Fruit fly (Drosophila melanogaster) whole organism, embryonic: ENCODE results near the gene CG6216.

Experiments
- Asciz ChIP-seq: fragments of 200-800 bp; sonication (Bioruptor generic); optimal IDR thresholded peaks from 2 replicates; lab custom pipeline; 2017; ENCODE audit warnings: missing biosample characterization, mild to moderate bottlenecking, missing genetic modification characterization, missing genetic modification reagents
- Blimp-1 ChIP-seq: fragments of 200-800 bp; sonication (Bioruptor generic); optimal IDR thresholded peaks from 3 replicates; lab custom pipeline; 2018; ENCODE audit warnings: missing biosample characterization, missing genetic modification characterization, mild to moderate bottlenecking, moderate library complexity, missing genetic modification reagents
- CG10366 ChIP-seq: fragments of 200-800 bp; sonication (Bioruptor generic); IDR thresholded peaks from 2 replicates; pipeline ENCODE4 v1.3.6; 2022; ENCODE audit warnings: missing biosample characterization, missing genetic modification characterization
- CG10462 ChIP-seq: fragments of 200-800 bp; sonication (Bioruptor generic); optimal IDR thresholded peaks from 2 replicates; lab custom pipeline; 2016; ENCODE audit warnings: missing biosample characterization, missing genetic modification characterization
- CG10565 ChIP-seq: fragments of 200-800 bp; sonication (Bioruptor generic); optimal IDR thresholded peaks from 3 replicates; lab custom pipeline; 2016; ENCODE audit warnings: missing biosample characterization, mild to moderate bottlenecking, missing genetic modification characterization
- CG11085 ChIP-seq: fragments of 200-800 bp; sonication (Bioruptor generic); IDR thresholded peaks from 2 replicates; pipeline ENCODE4 v1.3.6; 2022; ENCODE audit warnings: missing biosample characterization, missing genetic modification characterization
- CG12659 ChIP-seq: fragments of 200-800 bp; sonication (Bioruptor generic); optimal IDR thresholded peaks from 3 replicates; lab custom pipeline; 2017; ENCODE audit warnings: mild to moderate bottlenecking, missing biosample characterization, missing genetic modification reagents, missing genetic modification characterization
- CG14441 ChIP-seq: fragments of 200-800 bp; sonication (Bioruptor generic); IDR thresholded peaks from 2 replicates; pipeline ENCODE4 v1.3.6; 2022; ENCODE audit warnings: missing biosample characterization, missing genetic modification characterization
- CG1647 ChIP-seq: fragments of 200-800 bp; sonication (Bioruptor generic); optimal IDR thresholded peaks from 3 replicates; lab custom pipeline; 2016; ENCODE audit warnings: missing biosample characterization, missing genetic modification characterization
- CG17328 ChIP-seq: fragments of 200-800 bp; sonication (Bioruptor generic); IDR thresholded peaks from 2 replicates; pipeline ENCODE4 v1.3.6; 2022; ENCODE audit warnings: missing biosample characterization, missing genetic modification characterization
- CG18619 ChIP-seq: fragments of 200-800 bp; sonication (Bioruptor generic); optimal IDR thresholded peaks from 3 replicates; lab custom pipeline; 2017; ENCODE audit warnings: missing biosample characterization, mild to moderate bottlenecking, missing genetic modification characterization
- CG3407 ChIP-seq: fragments of 200-800 bp; sonication (Bioruptor generic); optimal IDR thresholded peaks from 2 replicates; lab custom pipeline; 2018; ENCODE audit warnings: missing biosample characterization, mild to moderate bottlenecking, missing genetic modification characterization
- CG5245 ChIP-seq: fragments of 200-800 bp; sonication (Bioruptor generic); optimal IDR thresholded peaks from 3 replicates; lab custom pipeline; 2016; ENCODE audit warnings: missing biosample characterization, missing genetic modification characterization
- CG5953 ChIP-seq: fragments of 200-800 bp; sonication (Bioruptor generic); IDR thresholded peaks from 2 replicates; pipeline ENCODE4 v1.3.6; 2022; ENCODE audit warnings: missing biosample characterization, missing genetic modification characterization
- CG6175 ChIP-seq: fragments of 200-800 bp; sonication (Bioruptor generic); IDR thresholded peaks from 3 replicates; pipeline ENCODE4 v1.3.6; 2022; ENCODE audit warnings: missing biosample characterization, missing genetic modification characterization
- CG6254 ChIP-seq: fragments of 200-800 bp; sonication (Bioruptor generic); optimal IDR thresholded peaks from 3 replicates; lab custom pipeline; 2017; ENCODE audit warnings: mild to moderate bottlenecking, missing biosample characterization, missing genetic modification reagents, missing genetic modification characterization
- CG6791 ChIP-seq: fragments of 200-800 bp; sonication (Bioruptor generic); IDR thresholded peaks from 3 replicates; pipeline ENCODE4 v1.3.6; 2022; ENCODE audit warnings: missing biosample characterization, missing genetic modification characterization; ENCODE audit not compliant: partially characterized antibody
- CG6854 ChIP-seq: fragments of 200-800 bp; sonication (Bioruptor generic); optimal IDR thresholded peaks from 3 replicates; lab custom pipeline; 2017; ENCODE audit warnings: missing biosample characterization, mild to moderate bottlenecking, missing genetic modification characterization
- CG8924 ChIP-seq: fragments of 200-800 bp; optimal IDR thresholded peaks from 3 replicates; lab custom pipeline; 2019; ENCODE audit warnings: missing biosample characterization, mild to moderate bottlenecking, missing genetic modification characterization, moderate library complexity
- CG9817 ChIP-seq: fragments of 200-800 bp; sonication (Bioruptor generic); optimal IDR thresholded peaks from 2 replicates; lab custom pipeline; 2018; ENCODE audit warnings: missing biosample characterization, mild to moderate bottlenecking, missing genetic modification characterization, moderate library complexity
- Dip3 ChIP-seq: fragments of 200-800 bp; sonication (Bioruptor generic); optimal IDR thresholded peaks from 3 replicates; lab custom pipeline; 2016; ENCODE audit warnings: missing biosample characterization, missing genetic modification characterization
- Ets65A ChIP-seq: fragments of 200-800 bp; sonication (Bioruptor generic); peaks from one replicate; lab custom pipeline; 2016; ENCODE audit warnings: missing biosample characterization, missing genetic modification characterization
- Lpt ChIP-seq: fragments of >200 bp; optimal IDR thresholded peaks from 2 replicates; lab custom pipeline; 2018; ENCODE audit warnings: missing biosample characterization, missing genetic modification characterization
- Meics ChIP-seq: fragments of 200-800 bp; sonication (Bioruptor generic); optimal IDR thresholded peaks from 2 replicates; lab custom pipeline; 2017; ENCODE audit warnings: missing biosample characterization, mild to moderate bottlenecking, missing genetic modification characterization
- Six4 ChIP-seq: fragments of 200-800 bp; sonication (Bioruptor generic); optimal IDR thresholded peaks from 2 replicates; lab custom pipeline; 2016; ENCODE audit warnings: missing biosample characterization, missing genetic modification characterization
- Taf1 ChIP-seq: fragments of 200-800 bp; sonication (Bioruptor generic); IDR thresholded peaks from 2 replicates; pipeline ENCODE4 v1.3.6; 2022; ENCODE audit warnings: missing biosample characterization, missing genetic modification characterization
- ara ChIP-seq: fragments of 200-800 bp; sonication (Bioruptor generic); IDR thresholded peaks from 2 replicates; pipeline ENCODE4 v1.3.6; 2022; ENCODE audit warnings: missing biosample characterization, missing genetic modification characterization
- bcd ChIP-seq: fragments of 200-800 bp; sonication (Bioruptor generic); optimal IDR thresholded peaks from 2 replicates; lab custom pipeline; 2017; ENCODE audit warnings: missing biosample characterization, mild to moderate bottlenecking, missing genetic modification characterization
- bigmax ChIP-seq: fragments of 200-800 bp; sonication (Bioruptor generic); optimal IDR thresholded peaks from 2 replicates; lab custom pipeline; 2018; ENCODE audit warnings: missing biosample characterization, mild to moderate bottlenecking, missing genetic modification characterization
- cas ChIP-seq: fragments of 200-800 bp; sonication (Bioruptor generic); IDR thresholded peaks from 2 replicates; pipeline ENCODE4 v1.3.6; 2022; ENCODE audit warnings: missing biosample characterization, missing genetic modification characterization
- cg ChIP-seq: fragments of 200-800 bp; sonication (Bioruptor generic); optimal IDR thresholded peaks from 3 replicates; lab custom pipeline; 2019; ENCODE audit warnings: missing biosample characterization, mild to moderate bottlenecking, missing genetic modification characterization, moderate library complexity
- croc ChIP-seq: fragments of 200-800 bp; sonication (Bioruptor generic); conservative IDR thresholded peaks from 3 replicates; pipeline ENCODE4 v1.3.6; 2022; ENCODE audit warnings: missing biosample characterization, missing genetic modification characterization
- fd3F ChIP-seq: fragments of 200-800 bp; sonication (Bioruptor generic); optimal IDR thresholded peaks from 2 replicates; lab custom pipeline; 2018; ENCODE audit warnings: missing biosample characterization, mild to moderate bottlenecking, missing genetic modification characterization, moderate library complexity
- gce ChIP-seq: fragments of 200-800 bp; sonication (Bioruptor generic); IDR thresholded peaks from 3 replicates; pipeline ENCODE4 v1.3.6; 2022; ENCODE audit warnings: missing biosample characterization, missing genetic modification characterization
- kah ChIP-seq: fragments of 200-800 bp; sonication (Bioruptor generic); optimal IDR thresholded peaks from 2 replicates; lab custom pipeline; 2018; ENCODE audit warnings: missing biosample characterization, mild to moderate bottlenecking, missing genetic modification characterization
- mld ChIP-seq: fragments of 200-800 bp; sonication (Bioruptor generic); IDR thresholded peaks from 3 replicates; pipeline ENCODE4 v1.3.6; 2022; ENCODE audit warnings: missing biosample characterization, missing genetic modification characterization; ENCODE audit not compliant: partially characterized antibody
- pnt ChIP-seq: fragments of 200-800 bp; sonication (Bioruptor generic); optimal IDR thresholded peaks from 3 replicates; lab custom pipeline; 2016; ENCODE audit warnings: missing biosample characterization, missing genetic modification characterization
- prd ChIP-seq, 3 experiments: fragments of >200 bp in 2 of 3; fragments of 200-800 bp in 1 of 3; sonication (Bioruptor generic) in 1 of 3; optimal IDR thresholded peaks in 2 of 3; IDR thresholded peaks in 1 of 3; 2 replicates in 2 of 3; 3 replicates in 1 of 3; pipeline versions ENCODE4 v1.3.6 to Lab custom; 2017 to 2022; ENCODE audit warnings: missing biosample characterization in 1 of 3, missing genetic modification characterization in 1 of 3
- psq ChIP-seq: fragments of 200-800 bp; sonication (Bioruptor generic); optimal IDR thresholded peaks from 2 replicates; lab custom pipeline; 2017; ENCODE audit warnings: missing biosample characterization, missing genetic modification characterization
- pum ChIP-seq: fragments of 200-800 bp; sonication (Bioruptor generic); optimal IDR thresholded peaks from 2 replicates; lab custom pipeline; 2016; ENCODE audit warnings: missing biosample characterization, missing genetic modification characterization
- pzg ChIP-seq: fragments of 200-800 bp; sonication (Bioruptor generic); optimal IDR thresholded peaks from 3 replicates; lab custom pipeline; 2018; ENCODE audit warnings: missing biosample characterization, mild to moderate bottlenecking, missing genetic modification characterization, moderate library complexity
- rib ChIP-seq: fragments of 200-800 bp; sonication (Bioruptor generic); IDR thresholded peaks from 2 replicates; pipeline ENCODE4 v1.3.6; 2022; ENCODE audit warnings: missing biosample characterization, missing genetic modification characterization
- ro ChIP-seq: fragments of 200-800 bp; sonication (Bioruptor generic); IDR thresholded peaks from 2 replicates; pipeline ENCODE4 v1.3.6; 2022; ENCODE audit warnings: missing biosample characterization, missing genetic modification characterization
- sima ChIP-seq: fragments of 200-800 bp; sonication (Bioruptor generic); optimal IDR thresholded peaks from 2 replicates; lab custom pipeline; 2016; ENCODE audit warnings: missing biosample characterization, missing genetic modification characterization
- sisA ChIP-seq: fragments of 200-800 bp; sonication (Bioruptor generic); IDR thresholded peaks from 2 replicates; pipeline ENCODE4 v1.3.6; 2022; ENCODE audit warnings: missing biosample characterization, missing genetic modification characterization
- sug ChIP-seq: fragments of 200-800 bp; optimal IDR thresholded peaks from 2 replicates; lab custom pipeline; 2019; ENCODE audit warnings: missing biosample characterization, mild to moderate bottlenecking, missing genetic modification characterization, moderate library complexity
- tna ChIP-seq: fragments of 200-800 bp; sonication (Bioruptor generic); IDR thresholded peaks from 2 replicates; pipeline ENCODE4 v1.3.6; 2022; ENCODE audit warnings: missing biosample characterization, missing genetic modification characterization; ENCODE audit not compliant: partially characterized antibody
- ttk ChIP-seq: fragments of 200-800 bp; sonication (Bioruptor generic); IDR thresholded peaks from 2 replicates; pipeline ENCODE4 v2.1.2; 2022; ENCODE audit warnings: missing biosample characterization, missing genetic modification characterization
- vvl ChIP-seq: fragments of 200-800 bp; sonication (Bioruptor generic); IDR thresholded peaks from 2 replicates; pipeline ENCODE4 v1.3.6; 2022; ENCODE audit warnings: missing biosample characterization, missing genetic modification characterization

Gene CG6216

dm6 chr3L:11148478-11149251 is 1.9 kb downstream of the CG6216 start (continued):
- TF ChIP-seq Dip3 (GFP tag; lab: Kevin White, UChicago) (no peak), sisA (GFP tag; lab: Robert Waterston, UW) (no peak; the same call in 1 of the 2 replicates), ro (GFP tag; lab: Robert Waterston, UW) (no peak), cas (GFP tag; lab: Robert Waterston, UW) (no peak), pum (GFP tag; lab: Kevin White, UChicago) (no peak), psq (GFP tag; lab: Kevin White, UChicago) (no peak), CG18619 (GFP tag; lab: Kevin White, UChicago) (peak; percentile 3), rib (no peak), bigmax (GFP tag; lab: Kevin White, UChicago) (no peak), CG14441 (peak; percentile 49; the same call in 1 of the 2 replicates), mld (GFP tag; lab: Robert Waterston, UW) (no peak), ttk (GFP tag; lab: Robert Waterston, UW) (0 out of 2 replicates have a peak, but pooled peaks have one; percentile 31), sug (tag; lab: Kevin White, UChicago) (no peak), cg (GFP tag; lab: Kevin White, UChicago) (no peak), croc (GFP tag; lab: Robert Waterston, UW) (0 out of 3 replicates have a peak, but pooled peaks have one; percentile 13), tna (GFP tag; lab: Robert Waterston, UW) (no peak), bcd (GFP tag; lab: Kevin White, UChicago) (peak; percentile 46), Meics (GFP tag; lab: Kevin White, UChicago) (peak; percentile 26), CG5245 (GFP tag; lab: Kevin White, UChicago) (peak; percentile 18), CG10462 (no peak), CG5953 (GFP tag; lab: Robert Waterston, UW) (no peak), gce (GFP tag; lab: Robert Waterston, UW) (0 out of 3 replicates have a peak, but pooled peaks have one; percentile 30), CG17328 (GFP tag; lab: Robert Waterston, UW) (peak; percentile 27; the same call in 1 of the 2 replicates), CG10366 (GFP tag; lab: Robert Waterston, UW) (peak; percentile 26; the same call in 1 of the 2 replicates), kah (GFP tag; lab: Kevin White, UChicago) (no peak), vvl (peak; percentile 87), Ets65A (no peak), Blimp-1 (GFP tag; lab: Kevin White, UChicago) (peak; percentile 81), CG6854 (GFP tag; lab: Kevin White, UChicago) (no peak), ara (GFP tag; lab: Robert Waterston, UW) (peak; percentile 56; the same call in 1 of the 2 replicates), CG12659 (GFP tag; lab: Kevin White, UChicago) (peak; percentile 9), pnt (GFP tag; lab: Kevin White, UChicago) (no peak), Taf1 (no peak), Asciz (peak; percentile 52), pzg (no peak), CG9817 (tag; lab: Kevin White, UChicago) (no peak), prd (optimal IDR thresholded peaks at IDR 0.05; lab: Kevin White, UChicago) (no peak), prd (GFP tag; IDR thresholded peaks at IDR 0.05; lab: Robert Waterston, UW) (peak; percentile 56; the same call in 2 of the 3 replicates), CG6254 (GFP tag; lab: Kevin White, UChicago) (peak; percentile 56), sima (GFP tag; lab: Kevin White, UChicago) (no peak), fd3F (GFP tag; lab: Kevin White, UChicago) (no peak), CG11085 (GFP tag; lab: Robert Waterston, UW) (no peak), CG6791 (GFP tag; lab: Robert Waterston, UW) (no peak), Six4 (no peak), CG6175 (GFP tag; lab: Robert Waterston, UW) (no peak), CG10565 (no peak), CG3407 (GFP tag; lab: Kevin White, UChicago) (no peak), CG1647 (GFP tag; lab: Kevin White, UChicago) (no peak), CG8924 (tag; lab: Kevin White, UChicago) (peak; percentile 49), Lpt (GFP tag; lab: Kevin White, UChicago) (no peak)
